Worm (Caenorhabditis elegans) whole organism, L4/young adult: Measurements from ENCODE around the gene Y25C1A.13.

Experiments
- W03F9.2 ChIP-seq: fragments of 150-350 bp; optimal IDR thresholded peaks from 2 replicates; lab custom pipeline; 2014; ENCODE audit warnings: missing biosample characterization, missing genetic modification characterization
- him-1 ChIP-seq: sonication (generic microtip); optimal IDR thresholded peaks from 2 replicates; lab custom pipeline; 2016; ENCODE audit warnings: missing genotype, missing genetic modification reagents, missing genetic modification characterization, missing compliant biosample characterization

DNA sequence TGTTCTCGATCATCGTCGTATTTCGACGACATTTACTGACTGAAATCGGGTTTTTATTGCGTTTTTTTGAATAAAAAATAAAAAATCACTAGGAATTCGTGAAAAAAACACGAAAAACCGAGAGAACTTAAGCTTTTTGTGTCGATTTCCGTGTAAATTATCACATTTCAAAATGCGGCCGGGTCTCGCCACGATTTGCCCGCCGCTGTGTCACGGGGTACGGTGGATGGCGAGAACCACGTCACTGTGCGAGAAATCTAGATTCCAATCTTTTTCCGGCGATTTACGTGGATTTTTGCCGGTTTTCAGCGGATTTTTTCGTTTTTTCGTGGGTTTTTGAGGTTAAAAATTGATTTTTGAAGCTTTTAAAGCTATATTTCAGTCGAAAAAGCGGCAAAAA lies 34.1 kb downstream of the Y25C1A.13 start, which contains the start of gene Y25C1A.8:
- peak; percentile 79 for TF ChIP-seq W03F9.2 (tag; lab: Kevin White, UChicago)
- TF ChIP-seq him-1: peak; percentile 70
